Fruit fly (Drosophila melanogaster): ENCODE results near the gene DIP-delta.

dm6 chr3L:5447843-5448242, 23.9 kb downstream of the DIP-delta start:
- TF ChIP-seq Ets65A (GFP tag) (peak; percentile 52), CG2199 (GFP tag; IDR thresholded peaks at IDR 0.05) (no peak), CG42726 (GFP tag; IDR thresholded peaks at IDR 0.05; ENCODE audit: partially characterized antibody) (no peak), Dbx (GFP tag; IDR thresholded peaks at IDR 0.05) (no peak), Eip74EF (GFP tag; optimal IDR thresholded peaks at IDR 0.05) (no peak), grn (GFP tag; optimal IDR thresholded peaks at IDR 0.05) (no peak), grau (tag; optimal IDR thresholded peaks at IDR 0.05) (no peak), shn (GFP tag; optimal IDR thresholded peaks at IDR 0.05) (no peak), tgo (GFP tag; IDR thresholded peaks at IDR 0.05) (no peak)

All from whole organism, embryonic.